Fruit fly (Drosophila melanogaster): ENCODE results near the gene Raf.

DNA sequence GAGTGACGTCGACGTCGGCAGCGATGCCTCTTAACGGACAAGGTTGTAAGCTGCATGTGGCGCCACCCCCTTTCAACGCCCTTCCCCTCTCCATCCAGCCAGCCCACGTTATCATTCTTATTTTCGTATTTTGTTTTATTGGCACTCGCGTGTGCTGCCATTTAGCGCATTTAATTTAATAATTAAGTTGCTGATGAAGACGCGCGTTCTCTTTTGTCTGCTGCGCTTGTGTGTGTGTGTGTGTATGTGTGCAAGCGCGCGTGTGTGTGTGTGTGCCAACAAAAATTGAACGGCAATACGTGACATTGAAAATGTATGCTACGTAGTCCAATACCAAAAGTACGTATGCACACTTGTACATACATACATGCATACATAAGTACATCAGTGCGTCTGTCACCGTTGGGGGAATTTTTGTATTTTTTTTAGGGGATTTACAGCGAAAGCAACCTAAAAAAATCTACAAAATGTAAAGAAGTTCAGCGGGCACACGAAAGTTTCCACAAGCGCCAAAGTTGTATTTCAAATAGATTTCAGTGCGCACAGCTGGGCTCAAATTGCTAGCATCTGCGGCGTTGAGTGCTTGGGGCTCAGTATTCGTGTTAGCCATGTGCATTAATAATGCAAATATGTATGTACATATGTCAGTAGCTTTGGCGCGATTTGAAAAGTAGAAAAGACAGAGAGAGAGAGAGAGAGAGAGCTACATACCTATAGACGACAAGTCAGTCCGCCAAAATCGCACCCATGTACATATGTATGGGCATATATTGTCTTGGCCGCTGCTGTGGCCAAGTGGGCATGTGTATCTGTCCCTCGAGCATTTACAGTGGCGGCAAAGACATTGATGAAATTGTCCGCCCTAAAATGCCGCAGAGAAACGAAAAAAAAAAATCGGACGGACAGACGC is 6.6 kb downstream of the Raf start:
- TF ChIP-seq pan (optimal IDR thresholded peaks at IDR 0.05) (no peak), EcR (GFP tag; optimal IDR thresholded peaks at IDR 0.05) (no peak)
